Fruit fly (Drosophila melanogaster) whole organism, embryonic: ENCODE measurements around the gene gfzf.
A peak's percentile ranks its signal among the peaks of the same experiment; 100 is the strongest.

Experiments
- Aef1 ChIP-seq: fragments of 200-800 bp; sonication (Bioruptor generic); IDR thresholded peaks from 3 replicates; pipeline ENCODE4 v1.3.6; 2022; ENCODE audit warnings: missing biosample characterization, missing genetic modification characterization
- Antp ChIP-seq: fragments of 200-800 bp; sonication (Bioruptor generic); optimal IDR thresholded peaks from 3 replicates; lab custom pipeline; 2016; ENCODE audit warnings: missing biosample characterization, missing genetic modification characterization
- Atf-2 ChIP-seq: fragments of 200-800 bp; sonication (Bioruptor generic); optimal IDR thresholded peaks from 2 replicates; lab custom pipeline; 2016; ENCODE audit warnings: missing biosample characterization, missing genetic modification characterization
- CG10366 ChIP-seq: fragments of 200-800 bp; sonication (Bioruptor generic); IDR thresholded peaks from 2 replicates; pipeline ENCODE4 v1.3.6; 2022; ENCODE audit warnings: missing biosample characterization, missing genetic modification characterization
- CG10654 ChIP-seq: fragments of 200-800 bp; sonication (Bioruptor generic); optimal IDR thresholded peaks from 2 replicates; lab custom pipeline; 2016; ENCODE audit warnings: missing biosample characterization, missing genetic modification characterization
- CG11456 ChIP-seq: fragments of 200-800 bp; sonication (Bioruptor generic); IDR thresholded peaks from 3 replicates; pipeline ENCODE4 v1.3.6; 2022; ENCODE audit warnings: missing biosample characterization, missing genetic modification characterization
- CG12659 ChIP-seq: fragments of 200-800 bp; sonication (Bioruptor generic); optimal IDR thresholded peaks from 3 replicates; lab custom pipeline; 2017; ENCODE audit warnings: mild to moderate bottlenecking, missing biosample characterization, missing genetic modification reagents, missing genetic modification characterization
- CG15073 ChIP-seq: fragments of 200-800 bp; sonication (Bioruptor generic); optimal IDR thresholded peaks from 2 replicates; lab custom pipeline; 2016; ENCODE audit warnings: missing biosample characterization, missing genetic modification characterization
- CG1529 ChIP-seq: fragments of 200-800 bp; sonication (Bioruptor generic); optimal IDR thresholded peaks from 3 replicates; lab custom pipeline; 2018; ENCODE audit warnings: missing biosample characterization, missing genetic modification characterization
- CG17385 ChIP-seq: fragments of 200-800 bp; sonication (Bioruptor generic); optimal IDR thresholded peaks from 3 replicates; lab custom pipeline; 2018; ENCODE audit warnings: missing biosample characterization, mild to moderate bottlenecking, missing genetic modification characterization
- CG17568 ChIP-seq: fragments of 200-800 bp; sonication (Bioruptor generic); optimal IDR thresholded peaks from 2 replicates; lab custom pipeline; 2018; ENCODE audit warnings: missing biosample characterization, mild to moderate bottlenecking, missing genetic modification characterization, moderate library complexity
- CG17802 ChIP-seq: fragments of 200-800 bp; sonication (Bioruptor generic); optimal IDR thresholded peaks from 2 replicates; lab custom pipeline; 2018; ENCODE audit warnings: missing biosample characterization, mild to moderate bottlenecking, missing genetic modification characterization, moderate library complexity
- CG18476 ChIP-seq: fragments of 200-800 bp; sonication (Bioruptor generic); optimal IDR thresholded peaks from 2 replicates; lab custom pipeline; 2016; ENCODE audit warnings: missing biosample characterization, mild to moderate bottlenecking, missing genetic modification characterization
- CG18764 ChIP-seq: fragments of 200-800 bp; sonication (Bioruptor generic); optimal IDR thresholded peaks from 3 replicates; lab custom pipeline; 2016; ENCODE audit warnings: missing biosample characterization, missing genetic modification characterization
- CG43689 ChIP-seq: fragments of 200-800 bp; sonication (Bioruptor generic); IDR thresholded peaks from 2 replicates; pipeline ENCODE4 v1.3.6; 2022; ENCODE audit warnings: missing biosample characterization, missing genetic modification characterization
- CG4404 ChIP-seq: fragments of 200-800 bp; sonication (Bioruptor generic); IDR thresholded peaks from 2 replicates; pipeline ENCODE4 v1.3.6; 2022; ENCODE audit warnings: missing biosample characterization, missing genetic modification characterization
- CG7372 ChIP-seq: fragments of 200-800 bp; sonication (Bioruptor generic); IDR thresholded peaks from 2 replicates; pipeline ENCODE4 v1.3.6; 2022; ENCODE audit warnings: missing biosample characterization, missing genetic modification characterization
- CG8944 ChIP-seq: fragments of 200-800 bp; sonication (Bioruptor generic); optimal IDR thresholded peaks from 3 replicates; lab custom pipeline; 2016; ENCODE audit warnings: missing biosample characterization, missing genetic modification characterization
- CG9609 ChIP-seq: fragments of 200-800 bp; sonication (Bioruptor generic); optimal IDR thresholded peaks from 3 replicates; lab custom pipeline; 2016; ENCODE audit warnings: missing biosample characterization, missing genetic modification characterization
- CHES-1-like ChIP-seq: fragments of 200-800 bp; sonication (Bioruptor generic); optimal IDR thresholded peaks from 2 replicates; lab custom pipeline; 2016; ENCODE audit warnings: missing biosample characterization, missing genetic modification characterization
- Camta ChIP-seq: fragments of 200-800 bp; sonication (Bioruptor generic); optimal IDR thresholded peaks from 2 replicates; lab custom pipeline; 2016; ENCODE audit warnings: missing biosample characterization, missing genetic modification characterization
- Dref ChIP-seq: fragments of 200-800 bp; sonication (Bioruptor generic); IDR thresholded peaks from 2 replicates; pipeline ENCODE4 v1.3.6; 2022; ENCODE audit warnings: missing biosample characterization, missing genetic modification characterization
- Elba2 ChIP-seq: fragments of 200-800 bp; sonication (Bioruptor generic); optimal IDR thresholded peaks from 3 replicates; lab custom pipeline; 2016; ENCODE audit warnings: missing biosample characterization, missing genetic modification characterization
- GATAe ChIP-seq: fragments of 200-800 bp; sonication (Bioruptor generic); conservative IDR thresholded peaks from 2 replicates; pipeline ENCODE4 v1.3.6; 2022; ENCODE audit warnings: missing biosample characterization, missing genetic modification characterization
- HLH3B ChIP-seq: fragments of 200-800 bp; sonication (Bioruptor generic); IDR thresholded peaks from 2 replicates; pipeline ENCODE4 v1.3.6; 2022; ENCODE audit warnings: missing biosample characterization, missing genetic modification characterization
- HLH54F ChIP-seq: fragments of 200-800 bp; sonication (Bioruptor generic); optimal IDR thresholded peaks from 3 replicates; lab custom pipeline; 2016; ENCODE audit warnings: missing biosample characterization, missing genetic modification characterization
- Kr ChIP-seq: fragments of 200-800 bp; sonication (Bioruptor generic); optimal IDR thresholded peaks from 2 replicates; lab custom pipeline; 2017; ENCODE audit warnings: missing biosample characterization, mild to moderate bottlenecking, missing genetic modification characterization
- MESR4 ChIP-seq: fragments of 200-800 bp; sonication (Bioruptor generic); optimal IDR thresholded peaks from 2 replicates; lab custom pipeline; 2018; ENCODE audit warnings: missing biosample characterization, mild to moderate bottlenecking, missing genetic modification characterization, moderate library complexity
- Meics ChIP-seq: fragments of 200-800 bp; sonication (Bioruptor generic); optimal IDR thresholded peaks from 2 replicates; lab custom pipeline; 2017; ENCODE audit warnings: missing biosample characterization, mild to moderate bottlenecking, missing genetic modification characterization
- Neu2 ChIP-seq: fragments of 200-800 bp; sonication (Bioruptor generic); optimal IDR thresholded peaks from 3 replicates; lab custom pipeline; 2016; ENCODE audit warnings: missing biosample characterization, missing genetic modification characterization, borderline replicate concordance
- Oli ChIP-seq: fragments of 200-800 bp; sonication (Bioruptor generic); optimal IDR thresholded peaks from 2 replicates; lab custom pipeline; 2018; ENCODE audit warnings: missing biosample characterization, mild to moderate bottlenecking, missing genetic modification characterization, moderate library complexity
- Sox102F ChIP-seq: fragments of 200-800 bp; sonication (Bioruptor generic); optimal IDR thresholded peaks from 2 replicates; lab custom pipeline; 2018; ENCODE audit warnings: missing biosample characterization, mild to moderate bottlenecking, missing genetic modification characterization, moderate library complexity
- TFAM ChIP-seq: fragments of 200-800 bp; sonication (Bioruptor generic); optimal IDR thresholded peaks from 2 replicates; lab custom pipeline; 2017; ENCODE audit warnings: missing biosample characterization, missing genetic modification characterization, inconsistent platforms
- YL-1 ChIP-seq: fragments of 200-800 bp; sonication (Bioruptor generic); optimal IDR thresholded peaks from 3 replicates; lab custom pipeline; 2017; ENCODE audit warnings: missing biosample characterization, mild to moderate bottlenecking, missing genetic modification characterization
- ac ChIP-seq: fragments of 200-800 bp; sonication (Bioruptor generic); optimal IDR thresholded peaks from 3 replicates; lab custom pipeline; 2017; ENCODE audit warnings: missing biosample characterization, mild to moderate bottlenecking, missing genetic modification characterization
- bcd ChIP-seq: fragments of 200-800 bp; sonication (Bioruptor generic); optimal IDR thresholded peaks from 2 replicates; lab custom pipeline; 2017; ENCODE audit warnings: missing biosample characterization, mild to moderate bottlenecking, missing genetic modification characterization
- caup ChIP-seq: fragments of 200-800 bp; sonication (Bioruptor generic); optimal IDR thresholded peaks from 3 replicates; lab custom pipeline; 2017; ENCODE audit warnings: missing biosample characterization, mild to moderate bottlenecking, missing genetic modification characterization, moderate library complexity; ENCODE audit not compliant: severe bottlenecking
- dati ChIP-seq: fragments of 200-800 bp; sonication (Bioruptor generic); IDR thresholded peaks from 2 replicates; pipeline ENCODE4 v1.3.6; 2022; ENCODE audit warnings: missing biosample characterization, missing genetic modification characterization
- dmrt11E ChIP-seq: fragments of 200-800 bp; sonication (Bioruptor generic); optimal IDR thresholded peaks from 3 replicates; lab custom pipeline; 2018; ENCODE audit warnings: missing biosample characterization, mild to moderate bottlenecking, missing genetic modification characterization, moderate library complexity
- eve ChIP-seq, 2 experiments: fragments of >200 bp; optimal IDR thresholded peaks; 2 replicates each; lab custom pipeline; 2017; ENCODE audit warnings: missing biosample characterization in 2 of 2, missing genetic modification characterization in 2 of 2
- gt ChIP-seq: fragments of 200-800 bp; sonication (Bioruptor generic); IDR thresholded peaks from 2 replicates; pipeline ENCODE4 v1.3.6; 2022; ENCODE audit warnings: missing biosample characterization, missing genetic modification characterization
- hkb ChIP-seq, 2 experiments: fragments of 200-800 bp in 1 of 2; fragments of >200 bp in 1 of 2; sonication (Bioruptor generic) in 1 of 2; IDR thresholded peaks in 1 of 2; optimal IDR thresholded peaks in 1 of 2; 2 replicates each; pipeline versions ENCODE4 v1.3.6 to Lab custom; 2017 to 2022; ENCODE audit warnings: missing biosample characterization in 1 of 2, missing genetic modification characterization in 1 of 2
- mld ChIP-seq: fragments of 200-800 bp; sonication (Bioruptor generic); IDR thresholded peaks from 3 replicates; pipeline ENCODE4 v1.3.6; 2022; ENCODE audit warnings: missing biosample characterization, missing genetic modification characterization; ENCODE audit not compliant: partially characterized antibody
- pb ChIP-seq: fragments of 200-800 bp; sonication (Bioruptor generic); optimal IDR thresholded peaks from 3 replicates; lab custom pipeline; 2016; ENCODE audit warnings: missing biosample characterization, missing genetic modification characterization
- repo ChIP-seq: fragments of 200-800 bp; sonication (Bioruptor generic); optimal IDR thresholded peaks from 2 replicates; lab custom pipeline; 2016; ENCODE audit warnings: missing biosample characterization, missing genetic modification characterization
- rib ChIP-seq: fragments of 200-800 bp; sonication (Bioruptor generic); IDR thresholded peaks from 2 replicates; pipeline ENCODE4 v1.3.6; 2022; ENCODE audit warnings: missing biosample characterization, missing genetic modification characterization
- slp2 ChIP-seq: fragments of 200-800 bp; sonication (Bioruptor generic); optimal IDR thresholded peaks from 2 replicates; lab custom pipeline; 2016; ENCODE audit warnings: missing biosample characterization, missing genetic modification characterization
- toy ChIP-seq: fragments of 200-800 bp; sonication (Bioruptor generic); IDR thresholded peaks from 2 replicates; pipeline ENCODE4 v1.3.6; 2022; ENCODE audit warnings: missing biosample characterization, missing genetic modification characterization
- unpg ChIP-seq: fragments of 200-800 bp; sonication (Bioruptor generic); optimal IDR thresholded peaks from 3 replicates; lab custom pipeline; 2018; ENCODE audit warnings: missing biosample characterization, mild to moderate bottlenecking, missing genetic modification characterization, moderate library complexity
- zf30C ChIP-seq: fragments of 200-800 bp; sonication (Bioruptor generic); optimal IDR thresholded peaks from 3 replicates; lab custom pipeline; 2018; ENCODE audit warnings: missing biosample characterization, mild to moderate bottlenecking, missing genetic modification characterization
- zfh2 ChIP-seq: fragments of 200-800 bp; sonication (Bioruptor generic); optimal IDR thresholded peaks from 2 replicates; lab custom pipeline; 2016; ENCODE audit warnings: missing biosample characterization, missing genetic modification characterization

The gfzf gene

DNA sequence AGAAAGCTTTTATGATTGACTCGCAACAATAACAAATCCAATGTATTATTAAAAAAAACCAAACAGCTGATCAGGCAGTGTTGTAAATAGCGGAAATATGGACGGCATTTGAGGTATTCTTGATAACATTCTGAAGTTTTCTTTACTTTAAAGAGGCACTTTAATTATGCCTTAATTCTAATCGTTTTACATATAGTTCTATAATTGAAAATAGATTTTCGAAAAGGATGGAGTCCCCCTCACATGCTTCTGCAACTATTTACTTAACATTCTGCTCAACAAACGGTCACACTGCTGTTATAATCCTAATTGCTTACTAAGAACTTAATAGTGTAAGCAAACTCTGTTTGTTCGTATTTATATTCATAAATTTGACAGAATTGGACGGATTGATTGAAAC, 22.8 kb downstream of the gfzf start, which contains the start of gene CG10068 (continued):
- peak; percentile 43 for TF ChIP-seq ac (GFP tag; lab: Kevin White, UChicago)
- TF ChIP-seq gt: peak; percentile 86
- peak; percentile 18 for TF ChIP-seq zf30C (GFP tag; lab: Kevin White, UChicago)
- peak; percentile 84 for TF ChIP-seq CG18764 (GFP tag; lab: Kevin White, UChicago)
- TF ChIP-seq CG10654: peak; percentile 83
- TF ChIP-seq MESR4 (GFP tag; lab: Kevin White, UChicago): peak; percentile 41
- TF ChIP-seq CG11456 (GFP tag; lab: Robert Waterston, UW): peak; percentile 88
- TF ChIP-seq slp2 (GFP tag; lab: Kevin White, UChicago): peak; percentile 86
- TF ChIP-seq CG8944: peak; percentile 83
- TF ChIP-seq CG17385 (GFP tag; lab: Kevin White, UChicago): peak; percentile 84
- peak; percentile 88 for TF ChIP-seq CG10366 (GFP tag; lab: Robert Waterston, UW)
- TF ChIP-seq eve (GFP tag; optimal IDR thresholded peaks at IDR 0.05; lab: Kevin White, UChicago): no peak
- peak; percentile 75 for TF ChIP-seq CG17568
- peak; percentile 93 for TF ChIP-seq HLH3B (GFP tag; lab: Robert Waterston, UW)
- peak; percentile 61 for TF ChIP-seq TFAM (GFP tag; lab: Kevin White, UChicago)
- peak; percentile 72 for TF ChIP-seq repo (GFP tag; lab: Kevin White, UChicago)
- peak; percentile 90 for TF ChIP-seq Sox102F
- peak; percentile 69 for TF ChIP-seq CG17802 (tag; lab: Kevin White, UChicago)
- TF ChIP-seq bcd (GFP tag; lab: Kevin White, UChicago): peak; percentile 87
- peak; percentile 91 for TF ChIP-seq CG18476 (GFP tag; lab: Kevin White, UChicago)
- peak; percentile 64; the same call in 1 of the 2 replicates for TF ChIP-seq rib (GFP tag; lab: Robert Waterston, UW)
- TF ChIP-seq Camta (GFP tag; lab: Kevin White, UChicago): peak; percentile 83
- peak; percentile 91 for TF ChIP-seq Elba2 (GFP tag; lab: Kevin White, UChicago)
- peak; percentile 83 for TF ChIP-seq zfh2 (GFP tag; lab: Kevin White, UChicago)
- 0 out of 2 replicates have a peak, but pooled peaks have one; percentile 41 for TF ChIP-seq toy (GFP tag; lab: Robert Waterston, UW)
- TF ChIP-seq dati: peak; percentile 88
- TF ChIP-seq CG7372: peak; percentile 89
- TF ChIP-seq Meics (GFP tag; lab: Kevin White, UChicago): peak; percentile 82
- peak; percentile 92 for TF ChIP-seq CHES-1-like (GFP tag; lab: Kevin White, UChicago)
- no peak for TF ChIP-seq hkb (optimal IDR thresholded peaks at IDR 0.05; lab: Kevin White, UChicago)
- TF ChIP-seq hkb (GFP tag; IDR thresholded peaks at IDR 0.05; lab: Robert Waterston, UW): peak; percentile 95
- no peak for TF ChIP-seq CG15073
- TF ChIP-seq Dref: no peak
- peak; percentile 82 for TF ChIP-seq Antp (GFP tag; lab: Kevin White, UChicago)
- TF ChIP-seq CG4404 (GFP tag; lab: Robert Waterston, UW): peak; percentile 83; the same call in 1 of the 2 replicates
- no peak for TF ChIP-seq mld (GFP tag; lab: Robert Waterston, UW)
- TF ChIP-seq pb (GFP tag; lab: Kevin White, UChicago): peak; percentile 61
- peak; percentile 88 for TF ChIP-seq caup (GFP tag; lab: Kevin White, UChicago)
- peak; percentile 72 for TF ChIP-seq Oli (tag; lab: Kevin White, UChicago)
- peak; percentile 68 for TF ChIP-seq Neu2 (GFP tag; lab: Kevin White, UChicago)
- peak; percentile 93 for TF ChIP-seq CG12659
- no peak; the same call in 1 of the 2 replicates for TF ChIP-seq GATAe (GFP tag; lab: Robert Waterston, UW)
- TF ChIP-seq Atf-2: peak; percentile 77
- TF ChIP-seq Aef1 (GFP tag; lab: Robert Waterston, UW): peak; percentile 87
- TF ChIP-seq unpg (GFP tag; lab: Kevin White, UChicago): peak; percentile 93
- TF ChIP-seq CG43689 (GFP tag; lab: Robert Waterston, UW): peak; percentile 60; the same call in 1 of the 2 replicates
- no peak for TF ChIP-seq Kr (GFP tag; lab: Kevin White, UChicago)
- peak; percentile 49 for TF ChIP-seq YL-1 (GFP tag; lab: Kevin White, UChicago)
- TF ChIP-seq CG1529 (GFP tag; lab: Kevin White, UChicago): peak; percentile 79
- peak; percentile 87 for TF ChIP-seq CG9609 (GFP tag; lab: Kevin White, UChicago)
- peak; percentile 90 for TF ChIP-seq dmrt11E
- TF ChIP-seq HLH54F (GFP tag; lab: Kevin White, UChicago): peak; percentile 88
